Fruit fly (Drosophila melanogaster) whole organism, embryonic: ENCODE measurements around the gene CG31098.

Experiments used
- BEAF-32 ChIP-seq: fragments of 200-800 bp; sonication (Bioruptor generic); optimal IDR thresholded peaks from 3 replicates; lab custom pipeline; 2017; ENCODE audit warnings: missing biosample characterization, missing genetic modification characterization, mild to moderate bottlenecking, moderate library complexity, missing genetic modification reagents
- Bgb ChIP-seq: fragments of 200-800 bp; sonication (Bioruptor generic); IDR thresholded peaks from 2 replicates; pipeline ENCODE4 v1.3.6; 2022; ENCODE audit warnings: missing biosample characterization, missing genetic modification characterization; ENCODE audit not compliant: partially characterized antibody
- CG10209 ChIP-seq: fragments of 200-800 bp; sonication (Bioruptor generic); optimal IDR thresholded peaks from 3 replicates; lab custom pipeline; 2017; ENCODE audit warnings: missing biosample characterization, mild to moderate bottlenecking, missing genetic modification characterization, missing genetic modification reagents
- CG10543 ChIP-seq: fragments of 200-800 bp; sonication (Bioruptor generic); optimal IDR thresholded peaks from 3 replicates; lab custom pipeline; 2017; ENCODE audit warnings: missing biosample characterization, mild to moderate bottlenecking, missing genetic modification characterization, moderate library complexity
- CG12744 ChIP-seq: fragments of 200-800 bp; sonication (Bioruptor generic); optimal IDR thresholded peaks from 2 replicates; lab custom pipeline; 2016; ENCODE audit warnings: missing biosample characterization, missing genetic modification characterization
- CG13894 ChIP-seq: fragments of 200-800 bp; sonication (Bioruptor generic); optimal IDR thresholded peaks from 3 replicates; lab custom pipeline; 2018; ENCODE audit warnings: missing biosample characterization, mild to moderate bottlenecking, missing genetic modification characterization, moderate library complexity
- CG17385 ChIP-seq: fragments of 200-800 bp; sonication (Bioruptor generic); optimal IDR thresholded peaks from 3 replicates; lab custom pipeline; 2018; ENCODE audit warnings: missing biosample characterization, mild to moderate bottlenecking, missing genetic modification characterization
- CG2875 ChIP-seq: fragments of 200-800 bp; sonication (Bioruptor generic); optimal IDR thresholded peaks from 2 replicates; lab custom pipeline; 2017; ENCODE audit warnings: missing biosample characterization, mild to moderate bottlenecking, missing genetic modification characterization, missing genetic modification reagents
- CG31388 ChIP-seq: fragments of 200-800 bp; sonication (Bioruptor generic); optimal IDR thresholded peaks from 2 replicates; lab custom pipeline; 2016; ENCODE audit warnings: missing biosample characterization, missing genetic modification characterization
- CG3995 ChIP-seq: fragments of 200-800 bp; sonication (Bioruptor generic); optimal IDR thresholded peaks from 3 replicates; lab custom pipeline; 2016; ENCODE audit warnings: missing biosample characterization, missing genetic modification characterization
- CG4820 ChIP-seq: fragments of 200-800 bp; sonication (Bioruptor generic); optimal IDR thresholded peaks from 3 replicates; lab custom pipeline; 2016; ENCODE audit warnings: missing biosample characterization, missing genetic modification characterization
- CG6272 ChIP-seq: fragments of 200-800 bp; sonication (Bioruptor generic); IDR thresholded peaks from 2 replicates; pipeline ENCODE4 v1.3.6; 2022; ENCODE audit warnings: missing biosample characterization, missing genetic modification characterization
- CG7357 ChIP-seq: fragments of 200-800 bp; sonication (Bioruptor generic); IDR thresholded peaks from 3 replicates; pipeline ENCODE4 v1.3.6; 2022; ENCODE audit warnings: missing biosample characterization, missing genetic modification characterization
- CG7786 ChIP-seq: fragments of 200-800 bp; sonication (Bioruptor generic); optimal IDR thresholded peaks from 2 replicates; lab custom pipeline; 2016; ENCODE audit warnings: missing biosample characterization, missing genetic modification characterization
- CG7839 ChIP-seq: fragments of 200-800 bp; sonication (Bioruptor generic); optimal IDR thresholded peaks from 3 replicates; lab custom pipeline; 2018; ENCODE audit warnings: missing biosample characterization, mild to moderate bottlenecking, missing genetic modification characterization, moderate library complexity
- CG7928 ChIP-seq: fragments of 200-800 bp; sonication (Bioruptor generic); optimal IDR thresholded peaks from 2 replicates; lab custom pipeline; 2017; ENCODE audit warnings: missing biosample characterization, mild to moderate bottlenecking, missing genetic modification characterization
- CG8765 ChIP-seq: fragments of 200-800 bp; sonication (Bioruptor generic); IDR thresholded peaks from 2 replicates; pipeline ENCODE4 v1.3.6; 2022; ENCODE audit warnings: missing biosample characterization, missing genetic modification characterization
- CTCF ChIP-seq: fragments of 200-800 bp; sonication (Bioruptor generic); optimal IDR thresholded peaks from 2 replicates; lab custom pipeline; 2017; ENCODE audit warnings: missing biosample characterization, mild to moderate bottlenecking, missing genetic modification characterization, moderate library complexity
- D19B ChIP-seq: fragments of 200-800 bp; sonication (Bioruptor generic); optimal IDR thresholded peaks from 2 replicates; lab custom pipeline; 2017; ENCODE audit warnings: missing biosample characterization, mild to moderate bottlenecking, missing genetic modification characterization
- Dbx ChIP-seq: fragments of 200-800 bp; sonication (Bioruptor generic); IDR thresholded peaks from 3 replicates; pipeline ENCODE4 v1.3.6; 2022; ENCODE audit warnings: missing biosample characterization, missing genetic modification characterization
- Ets97D ChIP-seq: fragments of 200-800 bp; sonication (Bioruptor generic); optimal IDR thresholded peaks from 3 replicates; lab custom pipeline; 2016; ENCODE audit warnings: missing biosample characterization, missing genetic modification characterization
- Hr39 ChIP-seq: fragments of >200 bp; optimal IDR thresholded peaks from 2 replicates; lab custom pipeline; 2017
- Lhr ChIP-seq: fragments of 200-800 bp; sonication (Bioruptor generic); optimal IDR thresholded peaks from 3 replicates; lab custom pipeline; 2017; ENCODE audit warnings: mild to moderate bottlenecking, missing biosample characterization, missing genetic modification reagents, missing genetic modification characterization
- Lim3 ChIP-seq: fragments of 200-800 bp; sonication (Bioruptor generic); IDR thresholded peaks from 2 replicates; pipeline ENCODE4 v1.3.6; 2022; ENCODE audit warnings: missing biosample characterization, missing genetic modification characterization
- MESR4 ChIP-seq: fragments of 200-800 bp; sonication (Bioruptor generic); optimal IDR thresholded peaks from 2 replicates; lab custom pipeline; 2018; ENCODE audit warnings: missing biosample characterization, mild to moderate bottlenecking, missing genetic modification characterization, moderate library complexity
- NfI ChIP-seq: fragments of 200-800 bp; sonication (Bioruptor generic); optimal IDR thresholded peaks from 3 replicates; lab custom pipeline; 2018; ENCODE audit warnings: missing biosample characterization, mild to moderate bottlenecking, missing genetic modification characterization, moderate library complexity
- Oaz ChIP-seq: fragments of 200-800 bp; sonication (Bioruptor generic); IDR thresholded peaks from 2 replicates; pipeline ENCODE4 v1.3.6; 2022; ENCODE audit warnings: missing biosample characterization, missing genetic modification characterization
- Ptx1 ChIP-seq: fragments of 200-800 bp; sonication (Bioruptor generic); IDR thresholded peaks from 2 replicates; pipeline ENCODE4 v1.3.6; 2022; ENCODE audit warnings: missing biosample characterization, missing genetic modification characterization
- Rfx ChIP-seq: fragments of 200-800 bp; sonication (Bioruptor generic); IDR thresholded peaks from 2 replicates; pipeline ENCODE4 v1.3.6; 2022; ENCODE audit warnings: missing biosample characterization, missing genetic modification characterization
- Scr ChIP-seq: fragments of 200-800 bp; sonication (Bioruptor generic); IDR thresholded peaks from 2 replicates; pipeline ENCODE4 v1.3.6; 2022; ENCODE audit warnings: missing biosample characterization, missing genetic modification characterization; ENCODE audit not compliant: partially characterized antibody
- Spps ChIP-seq: fragments of 200-800 bp; sonication (Bioruptor generic); optimal IDR thresholded peaks from 2 replicates; lab custom pipeline; 2018; ENCODE audit warnings: missing biosample characterization, mild to moderate bottlenecking, missing genetic modification characterization
- Usf ChIP-seq: fragments of 200-800 bp; sonication (Bioruptor generic); optimal IDR thresholded peaks from 2 replicates; lab custom pipeline; 2017; ENCODE audit warnings: missing genotype, missing biosample characterization, missing genetic modification characterization
- aop ChIP-seq: fragments of 200-800 bp; sonication (Bioruptor generic); IDR thresholded peaks from 2 replicates; pipeline ENCODE4 v1.3.6; 2022; ENCODE audit warnings: missing biosample characterization, missing genetic modification characterization
- corto ChIP-seq: fragments of 200-800 bp; sonication (Bioruptor generic); optimal IDR thresholded peaks from 2 replicates; lab custom pipeline; 2016; ENCODE audit warnings: missing biosample characterization, mild to moderate bottlenecking, missing genetic modification characterization, moderate library complexity
- dati ChIP-seq: fragments of 200-800 bp; sonication (Bioruptor generic); IDR thresholded peaks from 2 replicates; pipeline ENCODE4 v1.3.6; 2022; ENCODE audit warnings: missing biosample characterization, missing genetic modification characterization
- exex ChIP-seq: fragments of 200-800 bp; sonication (Bioruptor generic); optimal IDR thresholded peaks from 4 replicates; lab custom pipeline; 2018; ENCODE audit warnings: missing biosample characterization, mild to moderate bottlenecking, missing genetic modification characterization, moderate library complexity
- ken ChIP-seq: fragments of 200-800 bp; sonication (Bioruptor generic); IDR thresholded peaks from 3 replicates; pipeline ENCODE4 v1.3.6; 2022; ENCODE audit warnings: missing biosample characterization, missing genetic modification characterization
- kni ChIP-seq: fragments of 200-800 bp; sonication (Bioruptor generic); optimal IDR thresholded peaks from 3 replicates; lab custom pipeline; 2017; ENCODE audit warnings: mild to moderate bottlenecking, missing biosample characterization, missing genetic modification reagents, missing genetic modification characterization
- nerfin-2 ChIP-seq: fragments of 200-800 bp; sonication (Bioruptor generic); IDR thresholded peaks from 2 replicates; pipeline ENCODE4 v1.3.6; 2022; ENCODE audit warnings: missing biosample characterization, missing genetic modification characterization; ENCODE audit not compliant: partially characterized antibody
- pb ChIP-seq: fragments of 200-800 bp; sonication (Bioruptor generic); optimal IDR thresholded peaks from 3 replicates; lab custom pipeline; 2016; ENCODE audit warnings: missing biosample characterization, missing genetic modification characterization
- pita ChIP-seq: fragments of 200-800 bp; sonication (Bioruptor generic); optimal IDR thresholded peaks from 2 replicates; lab custom pipeline; 2017; ENCODE audit warnings: missing biosample characterization, mild to moderate bottlenecking, missing genetic modification characterization
- pum ChIP-seq: fragments of 200-800 bp; sonication (Bioruptor generic); optimal IDR thresholded peaks from 2 replicates; lab custom pipeline; 2016; ENCODE audit warnings: missing biosample characterization, missing genetic modification characterization
- rib ChIP-seq: fragments of 200-800 bp; sonication (Bioruptor generic); IDR thresholded peaks from 2 replicates; pipeline ENCODE4 v1.3.6; 2022; ENCODE audit warnings: missing biosample characterization, missing genetic modification characterization
- sc ChIP-seq, 3 experiments: fragments of >200 bp in 2 of 3; fragments of 200-800 bp in 1 of 3; sonication (Bioruptor generic) in 1 of 3; optimal IDR thresholded peaks; 2 replicates in 2 of 3; 3 replicates in 1 of 3; lab custom pipeline; 2017; ENCODE audit warnings: mild to moderate bottlenecking in 1 of 3, missing biosample characterization in 1 of 3, missing genetic modification characterization in 1 of 3, missing genetic modification reagents in 1 of 3
- schlank ChIP-seq: fragments of 200-800 bp; sonication (Bioruptor generic); optimal IDR thresholded peaks from 2 replicates; lab custom pipeline; 2018; ENCODE audit warnings: missing biosample characterization, mild to moderate bottlenecking, missing genetic modification characterization
- sna ChIP-seq: fragments of 200-800 bp; sonication (Bioruptor generic); IDR thresholded peaks from 2 replicates; pipeline ENCODE4 v1.3.6; 2022; ENCODE audit warnings: missing biosample characterization, missing genetic modification characterization; ENCODE audit not compliant: partially characterized antibody
- so ChIP-seq: fragments of 200-800 bp; sonication (Bioruptor generic); IDR thresholded peaks from 3 replicates; pipeline ENCODE4 v1.3.6; 2022; ENCODE audit warnings: missing biosample characterization, missing genetic modification characterization
- sr ChIP-seq: fragments of 200-800 bp; sonication (Bioruptor generic); IDR thresholded peaks from 3 replicates; pipeline ENCODE4 v1.3.6; 2022; ENCODE audit warnings: missing biosample characterization, missing genetic modification characterization
- tup ChIP-seq: fragments of 200-800 bp; sonication (Bioruptor generic); optimal IDR thresholded peaks from 2 replicates; lab custom pipeline; 2016; ENCODE audit warnings: missing biosample characterization, mild to moderate bottlenecking, missing genetic modification characterization, moderate library complexity
- zfh1 ChIP-seq: fragments of 200-800 bp; sonication (Bioruptor generic); IDR thresholded peaks from 3 replicates; pipeline ENCODE4 v1.3.6; 2022; ENCODE audit warnings: missing biosample characterization, missing genetic modification characterization

Gene CG31098

dm6 chr3R:25245052-25245813 is 47.5 kb downstream of the CG31098 start, which contains the start of gene bam (continued):
- TF ChIP-seq CG6272 (GFP tag; lab: Robert Waterston, UW) (no peak), BEAF-32 (GFP tag; lab: Kevin White, UChicago) (peak; percentile 24), sc (optimal IDR thresholded peaks at IDR 0.05; lab: Kevin White, UChicago) (no peak), sc (GFP tag; optimal IDR thresholded peaks at IDR 0.05; lab: Kevin White, UChicago) (no peak), rib (no peak), CG7839 (no peak), corto (GFP tag; lab: Kevin White, UChicago) (no peak), dati (GFP tag; lab: Robert Waterston, UW) (no peak), CG7786 (no peak), Oaz (no peak), CTCF (GFP tag; lab: Kevin White, UChicago) (peak; percentile 76), sr (GFP tag; lab: Robert Waterston, UW) (no peak), so (GFP tag; lab: Robert Waterston, UW) (no peak), NfI (GFP tag; lab: Kevin White, UChicago) (no peak), CG3995 (GFP tag; lab: Kevin White, UChicago) (peak; percentile 38), sna (GFP tag; lab: Robert Waterston, UW) (no peak), Rfx (GFP tag; lab: Robert Waterston, UW) (no peak), CG8765 (GFP tag; lab: Robert Waterston, UW) (no peak), pita (GFP tag; lab: Kevin White, UChicago) (peak; percentile 86), MESR4 (GFP tag; lab: Kevin White, UChicago) (no peak), CG10543 (GFP tag; lab: Kevin White, UChicago) (no peak), Spps (tag; lab: Kevin White, UChicago) (no peak), CG7357 (GFP tag; lab: Robert Waterston, UW) (no peak), Ptx1 (GFP tag; lab: Robert Waterston, UW) (no peak), zfh1 (GFP tag; lab: Robert Waterston, UW) (no peak), kni (no peak), D19B (no peak), aop (GFP tag; lab: Robert Waterston, UW) (no peak), tup (GFP tag; lab: Kevin White, UChicago) (no peak), CG7928 (GFP tag; lab: Kevin White, UChicago) (no peak), Dbx (GFP tag; lab: Robert Waterston, UW) (no peak), pb (GFP tag; lab: Kevin White, UChicago) (no peak), exex (tag; lab: Kevin White, UChicago) (no peak), Usf (GFP tag; lab: Kevin White, UChicago) (no peak), CG2875 (GFP tag; lab: Kevin White, UChicago) (no peak), nerfin-2 (GFP tag; lab: Robert Waterston, UW) (no peak), CG31388 (no peak), ken (GFP tag; lab: Robert Waterston, UW) (0 out of 3 replicates have a peak, but pooled peaks have one; percentile 37), schlank (tag; lab: Kevin White, UChicago) (no peak), CG4820 (GFP tag; lab: Kevin White, UChicago) (no peak), CG10209 (GFP tag; lab: Kevin White, UChicago) (no peak), CG13894 (peak; percentile 27), CG17385 (GFP tag; lab: Kevin White, UChicago) (no peak), Scr (GFP tag; lab: Robert Waterston, UW) (no peak), pum (GFP tag; lab: Kevin White, UChicago) (no peak), Lim3 (GFP tag; lab: Robert Waterston, UW) (no peak), Ets97D (GFP tag; lab: Kevin White, UChicago) (peak; percentile 69), Hr39 (lab: Kevin White, UChicago) (no peak), Lhr (GFP tag; lab: Kevin White, UChicago) (peak; percentile 84), CG12744 (GFP tag; lab: Kevin White, UChicago) (no peak), Bgb (GFP tag; lab: Robert Waterston, UW) (peak; percentile 55; the same call in 1 of the 2 replicates)
